Fruit fly (Drosophila melanogaster) whole organism, embryonic: ENCODE results near the gene Arp3.

Experiments used
- Abd-B ChIP-seq: fragments of 200-800 bp; sonication (Bioruptor generic); optimal IDR thresholded peaks from 2 replicates; lab custom pipeline; 2018; ENCODE audit warnings: missing biosample characterization, mild to moderate bottlenecking, missing genetic modification characterization, moderate library complexity
- Awh ChIP-seq: fragments of 200-800 bp; sonication (Bioruptor generic); IDR thresholded peaks from 2 replicates; pipeline ENCODE4, ENCODE4 v1.3.6; 2022; ENCODE audit warnings: missing biosample characterization, missing genetic modification characterization
- B-H1 ChIP-seq: fragments of 200-800 bp; sonication (Bioruptor generic); IDR thresholded peaks from 3 replicates; pipeline ENCODE4 v1.3.6; 2022; ENCODE audit warnings: missing biosample characterization, missing genetic modification characterization
- B-H2 ChIP-seq: fragments of 200-800 bp; sonication (Bioruptor generic); optimal IDR thresholded peaks from 2 replicates; lab custom pipeline; 2018; ENCODE audit warnings: missing biosample characterization, mild to moderate bottlenecking, missing genetic modification characterization
- CG11560 ChIP-seq: fragments of 200-800 bp; sonication (Bioruptor generic); IDR thresholded peaks from 3 replicates; pipeline ENCODE4 v1.3.6; 2022; ENCODE audit warnings: missing biosample characterization, missing genetic modification characterization
- CG13624 ChIP-seq: fragments of 200-800 bp; sonication (Bioruptor generic); optimal IDR thresholded peaks from 2 replicates; lab custom pipeline; 2016; ENCODE audit warnings: missing biosample characterization, missing genetic modification characterization
- CG14710 ChIP-seq: fragments of 200-800 bp; sonication (Bioruptor generic); optimal IDR thresholded peaks from 3 replicates; lab custom pipeline; 2019; ENCODE audit warnings: missing biosample characterization, mild to moderate bottlenecking, missing genetic modification characterization, moderate library complexity
- CG14965 ChIP-seq: fragments of 200-800 bp; sonication (Bioruptor generic); optimal IDR thresholded peaks from 2 replicates; lab custom pipeline; 2016; ENCODE audit warnings: missing biosample characterization, missing genetic modification characterization, borderline replicate concordance
- CG2202 ChIP-seq: fragments of 200-800 bp; sonication (Bioruptor generic); optimal IDR thresholded peaks from 2 replicates; lab custom pipeline; 2018; ENCODE audit warnings: missing biosample characterization, mild to moderate bottlenecking, missing genetic modification characterization
- CG2678 ChIP-seq: fragments of 200-800 bp; sonication (Bioruptor generic); optimal IDR thresholded peaks from 3 replicates; lab custom pipeline; 2019; ENCODE audit warnings: missing biosample characterization, mild to moderate bottlenecking, missing genetic modification characterization, moderate library complexity
- CG34376 ChIP-seq: fragments of 200-800 bp; sonication (Bioruptor generic); optimal IDR thresholded peaks from 2 replicates; lab custom pipeline; 2018; ENCODE audit warnings: missing biosample characterization, mild to moderate bottlenecking, missing genetic modification characterization
- CG3838 ChIP-seq: fragments of 200-800 bp; sonication (Bioruptor generic); optimal IDR thresholded peaks from 3 replicates; lab custom pipeline; 2016; ENCODE audit warnings: missing biosample characterization, missing genetic modification characterization
- CG3847 ChIP-seq: fragments of 200-800 bp; sonication (Bioruptor generic); IDR thresholded peaks from 2 replicates; pipeline ENCODE4 v1.3.6; 2022; ENCODE audit warnings: missing biosample characterization, missing genetic modification characterization
- CG6683 ChIP-seq: fragments of 200-800 bp; sonication (Bioruptor generic); optimal IDR thresholded peaks from 2 replicates; lab custom pipeline; 2017; ENCODE audit warnings: missing biosample characterization, mild to moderate bottlenecking, missing genetic modification characterization, missing genetic modification reagents
- CG6765 ChIP-seq: fragments of 200-800 bp; sonication (Bioruptor generic); optimal IDR thresholded peaks from 3 replicates; lab custom pipeline; 2017; ENCODE audit warnings: missing biosample characterization, mild to moderate bottlenecking, missing genetic modification characterization
- CG7786 ChIP-seq: fragments of 200-800 bp; sonication (Bioruptor generic); optimal IDR thresholded peaks from 2 replicates; lab custom pipeline; 2016; ENCODE audit warnings: missing biosample characterization, missing genetic modification characterization
- CG8281 ChIP-seq: fragments of 200-800 bp; sonication (Bioruptor generic); optimal IDR thresholded peaks from 2 replicates; lab custom pipeline; 2018; ENCODE audit warnings: missing biosample characterization, mild to moderate bottlenecking, missing genetic modification characterization, moderate library complexity
- CG8290 ChIP-seq, 3 experiments: fragments of 200-800 bp; sonication (Bioruptor generic); optimal IDR thresholded peaks; 2 replicates each; lab custom pipeline; 2016 to 2019; ENCODE audit warnings: missing biosample characterization in 3 of 3, missing genetic modification characterization in 3 of 3, mild to moderate bottlenecking in 2 of 3, moderate library complexity in 1 of 3
- Dek ChIP-seq: fragments of 200-800 bp; sonication (Bioruptor generic); optimal IDR thresholded peaks from 3 replicates; lab custom pipeline; 2019; ENCODE audit warnings: missing biosample characterization, mild to moderate bottlenecking, missing genetic modification characterization, moderate library complexity
- Dp ChIP-seq: fragments of 200-800 bp; sonication (Bioruptor generic); optimal IDR thresholded peaks from 2 replicates; lab custom pipeline; 2018; ENCODE audit warnings: missing biosample characterization, mild to moderate bottlenecking, missing genetic modification characterization, moderate library complexity
- Ets65A ChIP-seq: fragments of 200-800 bp; sonication (Bioruptor generic); peaks from one replicate; lab custom pipeline; 2016; ENCODE audit warnings: missing biosample characterization, missing genetic modification characterization
- Ets97D ChIP-seq: fragments of 200-800 bp; sonication (Bioruptor generic); optimal IDR thresholded peaks from 3 replicates; lab custom pipeline; 2016; ENCODE audit warnings: missing biosample characterization, missing genetic modification characterization
- HmgD ChIP-seq: fragments of 200-800 bp; sonication (Bioruptor generic); optimal IDR thresholded peaks from 3 replicates; lab custom pipeline; 2016; ENCODE audit warnings: missing biosample characterization, missing genetic modification characterization
- MBD-R2 ChIP-seq: fragments of 200-800 bp; sonication (Bioruptor generic); IDR thresholded peaks from 2 replicates; pipeline ENCODE4 v1.3.6; 2022; ENCODE audit warnings: missing biosample characterization, missing genetic modification characterization
- Max ChIP-seq: fragments of 200-800 bp; sonication (Bioruptor generic); optimal IDR thresholded peaks from 2 replicates; lab custom pipeline; 2016; ENCODE audit warnings: missing biosample characterization, mild to moderate bottlenecking, missing genetic modification characterization
- Med ChIP-seq: fragments of 200-800 bp; sonication (Bioruptor generic); peaks from one replicate; lab custom pipeline; 2016; ENCODE audit warnings: missing biosample characterization, missing genetic modification characterization, mild to moderate bottlenecking, inconsistent platforms, moderate library complexity
- Scr ChIP-seq: fragments of 200-800 bp; sonication (Bioruptor generic); IDR thresholded peaks from 2 replicates; pipeline ENCODE4 v1.3.6; 2022; ENCODE audit warnings: missing biosample characterization, missing genetic modification characterization; ENCODE audit not compliant: partially characterized antibody
- Sry-β ChIP-seq: fragments of 200-800 bp; sonication (Bioruptor generic); optimal IDR thresholded peaks from 2 replicates; lab custom pipeline; 2018; ENCODE audit warnings: missing biosample characterization, mild to moderate bottlenecking, missing genetic modification characterization, moderate library complexity
- Ssrp ChIP-seq: fragments of 200-800 bp; sonication (Bioruptor generic); optimal IDR thresholded peaks from 2 replicates; lab custom pipeline; 2018; ENCODE audit warnings: missing biosample characterization, mild to moderate bottlenecking, missing genetic modification characterization, moderate library complexity
- Trl ChIP-seq, 3 experiments: fragments of >200 bp in 2 of 3; fragments of 200-800 bp in 1 of 3; sonication (Bioruptor generic) in 1 of 3; optimal IDR thresholded peaks; 2 replicates in 1 of 3; 3 replicates in 2 of 3; lab custom pipeline; 2016 to 2017; ENCODE audit warnings: missing biosample characterization in 1 of 3, missing genetic modification characterization in 1 of 3
- aop ChIP-seq: fragments of 200-800 bp; sonication (Bioruptor generic); IDR thresholded peaks from 2 replicates; pipeline ENCODE4 v1.3.6; 2022; ENCODE audit warnings: missing biosample characterization, missing genetic modification characterization
- cad ChIP-seq: fragments of >200 bp; optimal IDR thresholded peaks from 2 replicates; lab custom pipeline; 2017; ENCODE audit warnings: missing biosample characterization, missing genetic modification characterization
- fd102C ChIP-seq: fragments of 200-800 bp; sonication (Bioruptor generic); optimal IDR thresholded peaks from 2 replicates; lab custom pipeline; 2018; ENCODE audit warnings: missing biosample characterization, mild to moderate bottlenecking, missing genetic modification characterization, moderate library complexity
- fd64A ChIP-seq: fragments of 200-800 bp; sonication (Bioruptor generic); optimal IDR thresholded peaks from 3 replicates; lab custom pipeline; 2018; ENCODE audit warnings: missing biosample characterization, mild to moderate bottlenecking, missing genetic modification characterization
- fu2 ChIP-seq: fragments of 200-800 bp; sonication (Bioruptor generic); optimal IDR thresholded peaks from 2 replicates; lab custom pipeline; 2016; ENCODE audit warnings: missing biosample characterization, missing genetic modification characterization
- hb ChIP-seq: fragments of 200-800 bp; sonication (Bioruptor generic); IDR thresholded peaks from 3 replicates; pipeline ENCODE4 v1.3.6; 2022; ENCODE audit warnings: missing biosample characterization, missing genetic modification characterization; ENCODE audit not compliant: partially characterized antibody
- insv ChIP-seq, 2 experiments: fragments of 200-800 bp; sonication (Bioruptor generic); optimal IDR thresholded peaks; 3 replicates each; lab custom pipeline; 2016 to 2018; ENCODE audit warnings: missing biosample characterization in 2 of 2, missing genetic modification characterization in 2 of 2
- kni ChIP-seq: fragments of 200-800 bp; sonication (Bioruptor generic); optimal IDR thresholded peaks from 3 replicates; lab custom pipeline; 2017; ENCODE audit warnings: mild to moderate bottlenecking, missing biosample characterization, missing genetic modification reagents, missing genetic modification characterization
- lab ChIP-seq: fragments of 200-800 bp; sonication (Bioruptor generic); optimal IDR thresholded peaks from 3 replicates; lab custom pipeline; 2017; ENCODE audit warnings: missing biosample characterization, missing genetic modification characterization, mild to moderate bottlenecking, moderate library complexity, missing genetic modification reagents
- oc ChIP-seq: fragments of 200-800 bp; sonication (Bioruptor generic); optimal IDR thresholded peaks from 2 replicates; lab custom pipeline; 2018; ENCODE audit warnings: missing biosample characterization, mild to moderate bottlenecking, missing genetic modification characterization, moderate library complexity
- p53 ChIP-seq: fragments of 200-800 bp; sonication (Bioruptor generic); optimal IDR thresholded peaks from 2 replicates; lab custom pipeline; 2016; ENCODE audit warnings: missing biosample characterization, missing genetic modification characterization
- pho ChIP-seq: fragments of 200-800 bp; sonication (Bioruptor generic); optimal IDR thresholded peaks from 2 replicates; lab custom pipeline; 2016; ENCODE audit warnings: missing biosample characterization, missing genetic modification characterization
- tio ChIP-seq: fragments of 200-800 bp; sonication (Bioruptor generic); optimal IDR thresholded peaks from 2 replicates; lab custom pipeline; 2017; ENCODE audit warnings: missing biosample characterization, missing genetic modification characterization, inconsistent platforms
- twi ChIP-seq: fragments of 200-800 bp; optimal IDR thresholded peaks from 2 replicates; lab custom pipeline; 2019; ENCODE audit warnings: missing biosample characterization, mild to moderate bottlenecking, missing genetic modification characterization, moderate library complexity
- usp ChIP-seq: fragments of >200 bp; optimal IDR thresholded peaks from 2 replicates; lab custom pipeline; 2017; ENCODE audit warnings: missing biosample characterization, missing genetic modification characterization
- vfl ChIP-seq: fragments of 200-800 bp; sonication (Bioruptor generic); optimal IDR thresholded peaks from 2 replicates; lab custom pipeline; 2016; ENCODE audit warnings: missing biosample characterization, missing genetic modification characterization
- wor ChIP-seq: fragments of 200-800 bp; sonication (Bioruptor generic); IDR thresholded peaks from 2 replicates; pipeline ENCODE4 v1.3.6; 2022; ENCODE audit warnings: missing biosample characterization, missing genetic modification characterization
- zf30C ChIP-seq: fragments of 200-800 bp; sonication (Bioruptor generic); optimal IDR thresholded peaks from 3 replicates; lab custom pipeline; 2018; ENCODE audit warnings: missing biosample characterization, mild to moderate bottlenecking, missing genetic modification characterization

Arp3 gene

dm6 chr3L:8116809-8117208 lies 1.1 kb upstream of the Arp3 start (continued):
- TF ChIP-seq zf30C (GFP tag; lab: Kevin White, UChicago): no peak
- TF ChIP-seq vfl (GFP tag; lab: Kevin White, UChicago): no peak
- peak; percentile 13 for TF ChIP-seq Ets65A (GFP tag; lab: Kevin White, UChicago)
- TF ChIP-seq CG2678 (tag; lab: Kevin White, UChicago): no peak

- no peak for TF ChIP-seq Trl (optimal IDR thresholded peaks at IDR 0.05; lab: Kevin White, UChicago)
- TF ChIP-seq Trl (GFP tag; optimal IDR thresholded peaks at IDR 0.05; lab: Kevin White, UChicago): peak; percentile 34
- no peak for TF ChIP-seq Abd-B (GFP tag; lab: Kevin White, UChicago)
- no peak for TF ChIP-seq Awh (GFP tag; lab: Robert Waterston, UW)
- no peak for TF ChIP-seq CG8290 (GFP tag; optimal IDR thresholded peaks at IDR 0.05; lab: Kevin White, UChicago)
- peak in 1 of 2 experiments; percentile 67 for TF ChIP-seq CG8290 (tag; optimal IDR thresholded peaks at IDR 0.05; lab: Kevin White, UChicago)
- TF ChIP-seq fd64A: no peak
- peak; percentile 89 for TF ChIP-seq Dp (GFP tag; lab: Kevin White, UChicago)
- no peak for TF ChIP-seq CG34376 (GFP tag; lab: Kevin White, UChicago)
- TF ChIP-seq fd102C: no peak
- no peak for TF ChIP-seq B-H2
- TF ChIP-seq Scr (GFP tag; lab: Robert Waterston, UW): peak; percentile 28
- peak; percentile 37 for TF ChIP-seq Max (GFP tag; lab: Kevin White, UChicago)
- peak; percentile 65 for TF ChIP-seq CG3847
- no peak for TF ChIP-seq CG3838 (GFP tag; lab: Kevin White, UChicago)
- no peak for TF ChIP-seq Sry-β
- TF ChIP-seq p53 (GFP tag; lab: Kevin White, UChicago): no peak
- TF ChIP-seq CG7786 (GFP tag; lab: Kevin White, UChicago): peak; percentile 13
- no peak for TF ChIP-seq Ssrp (tag; lab: Kevin White, UChicago)
- no peak for TF ChIP-seq hb (GFP tag; lab: Robert Waterston, UW)
- TF ChIP-seq twi: no peak
- TF ChIP-seq aop (GFP tag; lab: Robert Waterston, UW): no peak
- no peak for TF ChIP-seq CG11560
- TF ChIP-seq CG6683 (GFP tag; lab: Kevin White, UChicago): no peak
- TF ChIP-seq Dek (tag; lab: Kevin White, UChicago): no peak
- TF ChIP-seq Med (GFP tag; lab: Kevin White, UChicago): peak; percentile 89
- peak; percentile 57 for TF ChIP-seq Ets97D (GFP tag; lab: Kevin White, UChicago)
- TF ChIP-seq CG6765 (GFP tag; lab: Kevin White, UChicago): no peak
- TF ChIP-seq CG2202 (tag; lab: Kevin White, UChicago): no peak
- no peak for TF ChIP-seq usp (GFP tag; lab: Kevin White, UChicago)
- no peak for TF ChIP-seq CG2678 (tag; lab: Kevin White, UChicago)
- TF ChIP-seq fu2 (GFP tag; lab: Kevin White, UChicago): peak; percentile 30
- TF ChIP-seq insv (GFP tag; optimal IDR thresholded peaks at IDR 0.05; lab: Kevin White, UChicago): no peak
- peak; percentile 75 for TF ChIP-seq CG14710 (tag; lab: Kevin White, UChicago)
- TF ChIP-seq CG14965 (GFP tag; lab: Kevin White, UChicago): no peak
- TF ChIP-seq vfl (GFP tag; lab: Kevin White, UChicago): no peak
- TF ChIP-seq kni (GFP tag; lab: Kevin White, UChicago): no peak
- no peak for TF ChIP-seq lab (GFP tag; lab: Kevin White, UChicago)
- TF ChIP-seq cad: no peak
- peak; percentile 57 for TF ChIP-seq HmgD
- TF ChIP-seq B-H1: no peak
- no peak for TF ChIP-seq tio (GFP tag; lab: Kevin White, UChicago)
- TF ChIP-seq oc (tag; lab: Kevin White, UChicago): no peak
- TF ChIP-seq CG13624 (GFP tag; lab: Kevin White, UChicago): peak; percentile 58
- TF ChIP-seq CG8281 (tag; lab: Kevin White, UChicago): no peak
- no peak for TF ChIP-seq pho (GFP tag; lab: Kevin White, UChicago)
- TF ChIP-seq MBD-R2 (GFP tag; lab: Robert Waterston, UW): peak; percentile 93
- TF ChIP-seq wor (GFP tag; lab: Robert Waterston, UW): no peak
These were observed 5.5 kb downstream of the Arp3 start, which contains the start of gene Nulp1 for dm6 chr3L:8110171-8110570. Gene Nulp1 (plus strand): TSS chr3L:8110368.
